Worm (Caenorhabditis elegans) whole organism, L4 larva: ENCODE measurements around the gene R04F11.5.

Source experiments
- D1046.2 ChIP-seq: fragments of 200-800 bp; sonication (Bioruptor generic); IDR thresholded peaks from 2 replicates; pipeline ENCODE4 v1.3.6; 2022; ENCODE audit warnings: missing genetic modification characterization, missing compliant biosample characterization
- ceh-20 ChIP-seq: fragments of 200-800 bp; sonication (Bioruptor generic); IDR thresholded peaks from 2 replicates; pipeline ENCODE4 v1.3.6; 2022; ENCODE audit warnings: missing genetic modification reagents, missing genetic modification characterization, missing compliant biosample characterization
- nhr-11 ChIP-seq: fragments of 150-350 bp; optimal IDR thresholded peaks from 2 replicates; lab custom pipeline; 2014; ENCODE audit warnings: missing biosample characterization, missing genetic modification characterization
- nhr-76 ChIP-seq: fragments of 150-350 bp; optimal IDR thresholded peaks from 2 replicates; lab custom pipeline; 2014; ENCODE audit warnings: missing biosample characterization, missing genetic modification characterization
- snpc-4 ChIP-seq: fragments of 150-350 bp; optimal IDR thresholded peaks from 2 replicates; lab custom pipeline; 2014; ENCODE audit warnings: missing biosample characterization, missing genetic modification characterization
- unc-39 ChIP-seq: sonication (generic microtip); optimal IDR thresholded peaks from 2 replicates; lab custom pipeline; 2017; ENCODE audit warnings: missing biosample characterization, missing genetic modification characterization
- zag-1 ChIP-seq: fragments of 150-350 bp; optimal IDR thresholded peaks from 2 replicates; lab custom pipeline; 2014; ENCODE audit warnings: missing biosample characterization, missing genetic modification characterization
- ztf-11 ChIP-seq: fragments of 150-350 bp; optimal IDR thresholded peaks from 2 replicates; lab custom pipeline; 2014; ENCODE audit warnings: missing biosample characterization, missing genetic modification characterization

ce11 chrV:12305677-12306076 lies 12.1 kb downstream of the R04F11.5 start:
- no peak for TF ChIP-seq ztf-11 (tag; lab: Kevin White, UChicago)
- TF ChIP-seq zag-1 = no peak
- no peak for TF ChIP-seq ceh-20
- no peak for TF ChIP-seq unc-39 (tag; lab: Kevin White, UChicago)
- no peak for TF ChIP-seq D1046.2 (GFP tag; lab: Robert Waterston, UW)
- TF ChIP-seq nhr-11 (tag; lab: Kevin White, UChicago) = no peak
- no peak for TF ChIP-seq nhr-76 (tag; lab: Kevin White, UChicago)
- no peak for TF ChIP-seq snpc-4
